Worm (Caenorhabditis elegans): Measurements from ENCODE around the gene M03F8.1.

- TF ChIP-seq ama-1 (optimal IDR thresholded peaks at IDR 0.05) (no peak), lin-39 (tag; optimal IDR thresholded peaks at IDR 0.05) (no peak), mxl-3 (GFP tag; optimal IDR thresholded peaks at IDR 0.05) (no peak), nhr-76 (tag; optimal IDR thresholded peaks at IDR 0.05) (no peak), unc-130 (GFP tag; optimal IDR thresholded peaks at IDR 0.05) (no peak)
These were observed 38.8 kb upstream of the M03F8.1 start, which contains the start of gene C04E6.13 for ce11 chrV:5912426-5912825.
